Fruit fly (Drosophila melanogaster) whole organism, pupa: ENCODE data around the gene CG17196.

Source experiments
- CG10348 ChIP-seq: fragments of 200-800 bp; sonication (Bioruptor generic); IDR thresholded peaks from 2 replicates; pipeline ENCODE4 v1.3.6; 2022; ENCODE audit warnings: missing biosample characterization, missing genetic modification characterization
- CG12605 ChIP-seq: fragments of 200-800 bp; sonication (Bioruptor generic); IDR thresholded peaks from 2 replicates; pipeline ENCODE4 v1.3.6; 2022; ENCODE audit warnings: missing biosample characterization, missing genetic modification characterization
- CG13204 ChIP-seq: fragments of 200-800 bp; sonication (Bioruptor generic); optimal IDR thresholded peaks from 2 replicates; lab custom pipeline; 2018; ENCODE audit warnings: missing biosample characterization, mild to moderate bottlenecking, missing genetic modification characterization, moderate library complexity
- CG14655 ChIP-seq: fragments of 200-800 bp; sonication (Bioruptor generic); optimal IDR thresholded peaks from 3 replicates; lab custom pipeline; 2017; ENCODE audit warnings: mild to moderate bottlenecking, missing biosample characterization, missing genetic modification reagents, missing genetic modification characterization
- CG15710 ChIP-seq: fragments of 200-800 bp; sonication (Bioruptor generic); optimal IDR thresholded peaks from 2 replicates; lab custom pipeline; 2018; ENCODE audit warnings: missing biosample characterization, mild to moderate bottlenecking, missing genetic modification characterization, moderate library complexity
- CG17806 ChIP-seq: fragments of 200-800 bp; sonication (Bioruptor generic); optimal IDR thresholded peaks from 2 replicates; lab custom pipeline; 2018; ENCODE audit warnings: missing biosample characterization, mild to moderate bottlenecking, missing genetic modification characterization, moderate library complexity
- CG32121 ChIP-seq: fragments of 200-800 bp; sonication (Bioruptor generic); IDR thresholded peaks from 2 replicates; pipeline ENCODE4 v1.3.6; 2022; ENCODE audit warnings: missing biosample characterization, missing genetic modification characterization
- CG34367 ChIP-seq: fragments of 200-800 bp; sonication (Bioruptor generic); optimal IDR thresholded peaks from 2 replicates; lab custom pipeline; 2018; ENCODE audit warnings: missing biosample characterization, mild to moderate bottlenecking, missing genetic modification characterization
- CG4496 ChIP-seq: fragments of 200-800 bp; sonication (Bioruptor generic); IDR thresholded peaks from 3 replicates; pipeline ENCODE4 v1.3.6; 2022; ENCODE audit warnings: missing biosample characterization, missing genetic modification characterization
- CG8159 ChIP-seq: fragments of 200-800 bp; sonication (Bioruptor generic); optimal IDR thresholded peaks from 3 replicates; lab custom pipeline; 2018; ENCODE audit warnings: missing biosample characterization, mild to moderate bottlenecking, missing genetic modification characterization, moderate library complexity
- CG8301 ChIP-seq: fragments of 200-800 bp; sonication (Bioruptor generic); optimal IDR thresholded peaks from 2 replicates; lab custom pipeline; 2018; ENCODE audit warnings: missing biosample characterization, mild to moderate bottlenecking, missing genetic modification characterization
- CG9948 ChIP-seq: fragments of 200-800 bp; sonication (Bioruptor generic); optimal IDR thresholded peaks from 2 replicates; lab custom pipeline; 2018; ENCODE audit warnings: missing biosample characterization, mild to moderate bottlenecking, missing genetic modification characterization, moderate library complexity
- D1 ChIP-seq: fragments of 200-800 bp; sonication (Bioruptor generic); optimal IDR thresholded peaks from 2 replicates; lab custom pipeline; 2018; ENCODE audit warnings: missing biosample characterization, mild to moderate bottlenecking, missing genetic modification characterization, moderate library complexity
- EcR ChIP-seq: fragments of 200-800 bp; sonication (Bioruptor generic); optimal IDR thresholded peaks from 3 replicates; lab custom pipeline; 2019; ENCODE audit warnings: missing biosample characterization, missing genetic modification characterization, mild to moderate bottlenecking, moderate library complexity, missing genetic modification reagents
- Ets98B ChIP-seq: fragments of 200-800 bp; sonication (Bioruptor generic); IDR thresholded peaks from 2 replicates; pipeline ENCODE4 v1.3.6; 2022; ENCODE audit warnings: missing biosample characterization, missing genetic modification characterization
- Pif1A ChIP-seq: fragments of 200-800 bp; sonication (Bioruptor generic); optimal IDR thresholded peaks from 3 replicates; lab custom pipeline; 2016; ENCODE audit warnings: missing biosample characterization, missing genetic modification characterization
- Pif1B ChIP-seq: fragments of 200-800 bp; sonication (Bioruptor generic); optimal IDR thresholded peaks from 3 replicates; lab custom pipeline; 2016; ENCODE audit warnings: missing biosample characterization, missing genetic modification characterization
- Snoo ChIP-seq: fragments of 200-800 bp; sonication (Bioruptor generic); optimal IDR thresholded peaks from 3 replicates; lab custom pipeline; 2017; ENCODE audit warnings: missing biosample characterization, mild to moderate bottlenecking, missing genetic modification characterization, inconsistent platforms
- fd96Ca ChIP-seq: fragments of 200-800 bp; sonication (Bioruptor generic); IDR thresholded peaks from 3 replicates; pipeline ENCODE4 v1.3.6; 2022; ENCODE audit warnings: missing biosample characterization, missing genetic modification characterization
- gl ChIP-seq: fragments of 200-800 bp; sonication (Bioruptor generic); optimal IDR thresholded peaks from 2 replicates; lab custom pipeline; 2018; ENCODE audit warnings: missing biosample characterization, mild to moderate bottlenecking, missing genetic modification characterization
- rn ChIP-seq: fragments of 200-800 bp; sonication (Bioruptor generic); IDR thresholded peaks from 2 replicates; pipeline ENCODE4 v1.3.6; 2022; ENCODE audit warnings: missing biosample characterization, missing genetic modification characterization

CG17196 gene

DNA sequence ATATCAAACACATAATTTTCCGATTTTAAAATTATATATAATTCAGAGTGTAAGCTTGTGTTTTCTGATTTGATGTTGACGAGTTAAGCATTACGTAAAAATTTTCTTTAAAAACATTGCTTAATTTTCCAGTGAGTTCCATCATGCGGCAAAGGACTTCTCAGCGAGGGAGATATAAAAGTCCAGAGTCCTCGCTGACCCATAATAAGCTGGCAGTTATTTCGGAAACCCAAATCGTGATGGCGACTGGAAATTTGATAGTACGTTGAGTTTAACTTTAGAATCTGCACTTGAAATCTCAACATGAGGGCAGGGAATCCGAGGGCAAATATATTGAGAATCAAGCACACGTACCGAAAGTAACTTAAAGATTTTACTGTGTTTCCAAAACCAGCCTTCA is 768 bp downstream of the CG17196 start, which contains the start of the genes CG17197 and CG17198:
Gene CG17197, minus strand, starts transcription at position 101 of the 400 bp plus-strand sequence.
Gene CG17198, minus strand, starts transcription at position 101 of the 400 bp plus-strand sequence.
- TF ChIP-seq CG14655 (GFP tag; lab: Kevin White, UChicago): no peak
- TF ChIP-seq CG10348 (GFP tag; lab: Robert Waterston, UW): no peak
- no peak for TF ChIP-seq CG8159 (tag; lab: Kevin White, UChicago)
- no peak for TF ChIP-seq rn (GFP tag; lab: Robert Waterston, UW)
- TF ChIP-seq CG15710: no peak
- TF ChIP-seq gl: no peak
- no peak for TF ChIP-seq Snoo (tag; lab: Kevin White, UChicago)
- no peak for TF ChIP-seq Ets98B (GFP tag; lab: Robert Waterston, UW)
- no peak for TF ChIP-seq CG17806 (tag; lab: Kevin White, UChicago)
- TF ChIP-seq Pif1A (GFP tag; lab: Kevin White, UChicago): no peak
- TF ChIP-seq CG34367 (tag; lab: Kevin White, UChicago): no peak
- no peak for TF ChIP-seq fd96Ca (GFP tag; lab: Robert Waterston, UW)
- no peak for TF ChIP-seq CG4496 (GFP tag; lab: Robert Waterston, UW)
- no peak for TF ChIP-seq CG13204
- TF ChIP-seq CG32121 (GFP tag; lab: Robert Waterston, UW): no peak
- TF ChIP-seq CG9948 (tag; lab: Kevin White, UChicago): no peak

DNA sequence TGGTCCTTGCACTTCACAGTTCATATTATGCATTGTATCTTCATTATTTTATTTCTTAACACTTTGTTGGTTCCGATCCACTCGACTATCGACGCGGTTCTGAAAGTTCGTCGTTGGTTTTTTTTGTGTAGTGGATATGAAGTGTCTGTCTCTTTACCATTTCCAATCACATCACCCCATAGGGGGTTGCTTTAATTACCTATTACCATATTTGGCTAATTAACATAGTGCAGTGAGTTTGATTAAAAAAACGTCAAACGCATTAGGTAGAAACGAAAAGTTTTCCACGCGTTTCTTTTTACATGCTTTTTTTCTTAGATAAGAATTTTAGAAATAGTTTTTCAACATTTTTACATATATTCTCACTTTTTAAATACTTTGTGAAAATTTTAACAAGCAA is 13.0 kb downstream of the CG17196 start, which contains the start of gene LpR1:
Gene LpR1, minus strand, starts transcription at position 101 of the 400 bp plus-strand sequence.
- TF ChIP-seq CG13204 (no peak), CG8159 (tag; lab: Kevin White, UChicago) (no peak), CG10348 (GFP tag; lab: Robert Waterston, UW) (no peak), CG9948 (tag; lab: Kevin White, UChicago) (no peak), Ets98B (GFP tag; lab: Robert Waterston, UW) (no peak), CG14655 (GFP tag; lab: Kevin White, UChicago) (no peak), CG4496 (GFP tag; lab: Robert Waterston, UW) (no peak), EcR (GFP tag; lab: Kevin White, UChicago) (no peak), CG15710 (no peak), CG32121 (GFP tag; lab: Robert Waterston, UW) (no peak), CG8301 (tag; lab: Kevin White, UChicago) (no peak), CG12605 (GFP tag; lab: Robert Waterston, UW) (no peak), Snoo (tag; lab: Kevin White, UChicago) (no peak), rn (GFP tag; lab: Robert Waterston, UW) (no peak), CG34367 (tag; lab: Kevin White, UChicago) (no peak), fd96Ca (GFP tag; lab: Robert Waterston, UW) (no peak), D1 (no peak)

DNA sequence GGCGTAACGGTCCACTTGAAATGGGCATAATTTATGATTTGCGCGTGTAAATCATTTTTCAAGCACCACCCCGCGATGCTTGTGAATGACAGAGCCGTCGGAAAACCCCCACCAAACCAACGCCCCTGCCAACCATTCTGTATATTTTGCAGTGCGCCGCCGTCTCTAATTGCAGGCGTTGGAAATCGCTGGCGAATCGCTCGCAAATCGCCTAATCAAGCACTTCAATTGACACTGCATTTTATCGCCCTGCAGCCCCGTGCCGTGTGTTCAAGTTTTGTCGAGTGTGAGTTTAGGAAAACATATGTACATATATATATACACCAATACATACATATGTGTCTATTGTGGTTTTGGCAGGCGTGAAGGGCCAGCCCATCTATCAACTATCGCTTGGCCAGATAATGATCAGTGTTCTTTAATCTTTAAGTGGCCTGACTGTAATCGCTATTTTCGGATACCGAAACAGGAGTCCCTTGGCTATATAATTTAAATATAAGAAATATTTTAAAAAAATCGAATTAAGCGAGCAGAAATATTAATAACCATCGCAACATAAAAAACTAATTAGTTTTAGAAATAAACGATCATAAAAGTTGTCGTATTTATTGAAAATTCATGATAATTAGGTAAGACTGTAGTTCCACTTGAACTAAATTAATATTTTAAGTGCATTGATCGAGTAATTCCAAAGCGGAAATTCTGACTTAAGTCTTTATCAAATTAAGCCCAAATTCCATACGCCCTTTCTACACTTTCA is 13.9 kb downstream of the CG17196 start:
- TF ChIP-seq CG14655 (GFP tag; lab: Kevin White, UChicago): no peak
- no peak for TF ChIP-seq Pif1A (GFP tag; lab: Kevin White, UChicago)
- TF ChIP-seq CG34367 (tag; lab: Kevin White, UChicago): no peak
- no peak for TF ChIP-seq CG8159 (tag; lab: Kevin White, UChicago)
- no peak for TF ChIP-seq Pif1B
- no peak for TF ChIP-seq CG12605 (GFP tag; lab: Robert Waterston, UW)
- TF ChIP-seq CG17806 (tag; lab: Kevin White, UChicago): no peak
- TF ChIP-seq Snoo (tag; lab: Kevin White, UChicago): no peak
- no peak for TF ChIP-seq CG15710
- TF ChIP-seq gl: no peak
- no peak for TF ChIP-seq CG10348 (GFP tag; lab: Robert Waterston, UW)
- TF ChIP-seq CG13204: no peak
- TF ChIP-seq EcR (GFP tag; lab: Kevin White, UChicago): no peak
- TF ChIP-seq CG4496 (GFP tag; lab: Robert Waterston, UW): no peak
- no peak for TF ChIP-seq Ets98B (GFP tag; lab: Robert Waterston, UW)
- TF ChIP-seq CG8301 (tag; lab: Kevin White, UChicago): no peak
- no peak for TF ChIP-seq CG9948 (tag; lab: Kevin White, UChicago)
- no peak for TF ChIP-seq D1
- no peak for TF ChIP-seq fd96Ca (GFP tag; lab: Robert Waterston, UW)
- no peak for TF ChIP-seq rn (GFP tag; lab: Robert Waterston, UW)

DNA sequence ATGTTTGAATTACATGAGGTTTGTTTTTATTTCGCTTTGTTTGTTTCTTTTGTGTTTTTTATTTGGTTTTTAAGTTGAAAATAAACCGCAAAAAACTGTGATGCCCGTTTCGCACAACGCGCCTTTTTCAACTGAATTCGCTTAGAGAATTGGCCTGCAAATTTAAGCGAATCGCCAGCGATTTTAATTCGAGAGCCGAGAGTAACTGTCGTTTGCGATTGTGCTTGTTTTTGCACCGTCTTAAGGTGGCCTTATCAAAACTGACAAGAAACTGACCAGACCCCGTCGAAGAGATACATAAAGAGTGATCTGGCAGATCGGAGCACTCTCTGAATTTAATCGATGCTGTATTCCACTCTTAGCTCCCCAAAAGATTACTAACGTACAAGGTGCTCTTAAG is 15.8 kb downstream of the CG17196 start:
- TF ChIP-seq fd96Ca (GFP tag; lab: Robert Waterston, UW) (0 out of 3 replicates have a peak, but pooled peaks have one; percentile 22), CG12605 (GFP tag; lab: Robert Waterston, UW) (peak; percentile 41; the same call in 1 of the 2 replicates), gl (no peak), CG14655 (GFP tag; lab: Kevin White, UChicago) (peak; percentile 16), Ets98B (GFP tag; lab: Robert Waterston, UW) (peak; percentile 45; the same call in 1 of the 2 replicates), CG4496 (GFP tag; lab: Robert Waterston, UW) (0 out of 3 replicates have a peak, but pooled peaks have one; percentile 42)

DNA sequence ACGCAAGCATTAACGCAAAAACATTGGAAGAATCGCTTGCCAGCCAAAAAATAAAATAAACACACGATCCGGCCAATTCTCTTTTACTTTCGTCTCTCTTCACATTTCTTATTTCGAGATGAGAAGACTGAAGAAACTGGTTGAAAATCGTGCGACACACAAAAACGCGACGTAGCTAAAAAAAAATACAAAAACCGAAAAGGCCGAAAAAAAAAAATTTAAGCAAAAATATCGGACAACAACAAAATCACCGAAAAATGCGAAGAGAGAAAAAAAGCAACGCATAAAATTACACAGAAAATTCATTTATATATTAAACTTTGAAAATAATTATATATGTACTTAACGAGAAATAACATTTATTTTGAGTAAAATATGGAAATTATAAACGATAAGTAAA is 16.6 kb downstream of the CG17196 start:
- TF ChIP-seq CG4496 (GFP tag; lab: Robert Waterston, UW) (peak; percentile 15; the same call in 1 of the 3 replicates), CG32121 (GFP tag; lab: Robert Waterston, UW) (peak; percentile 56; the same call in 1 of the 2 replicates), Pif1B (no peak), Snoo (tag; lab: Kevin White, UChicago) (peak; percentile 62), CG17806 (tag; lab: Kevin White, UChicago) (no peak), CG34367 (tag; lab: Kevin White, UChicago) (no peak), Pif1A (GFP tag; lab: Kevin White, UChicago) (peak; percentile 21), EcR (GFP tag; lab: Kevin White, UChicago) (no peak), CG8301 (tag; lab: Kevin White, UChicago) (no peak), CG15710 (no peak), CG10348 (GFP tag; lab: Robert Waterston, UW) (no peak), CG14655 (GFP tag; lab: Kevin White, UChicago) (no peak)
